Worm (Caenorhabditis elegans) whole organism, L4 larva: ENCODE measurements around the gene C44C1.6.

Experiments used
- F37D6.2 ChIP-seq: sonication (generic microtip); optimal IDR thresholded peaks from 2 replicates; lab custom pipeline; 2016; ENCODE audit warnings: mild to moderate bottlenecking, missing genetic modification characterization, missing compliant biosample characterization
- F44E2.7 ChIP-seq: fragments of 200-800 bp; sonication (Bioruptor generic); IDR thresholded peaks from 2 replicates; pipeline ENCODE4 v2.1.2; 2022; ENCODE audit warnings: missing genetic modification characterization, missing compliant biosample characterization
- Y48G9A.11 ChIP-seq: fragments of 200-800 bp; sonication (Bioruptor generic); IDR thresholded peaks from 2 replicates; pipeline ENCODE4 v1.3.6; 2022; ENCODE audit warnings: missing genetic modification reagents, missing genetic modification characterization, missing compliant biosample characterization
- Y75B8A.6 ChIP-seq: fragments of 200-800 bp; sonication (Bioruptor generic); IDR thresholded peaks from 2 replicates; pipeline ENCODE4 v1.3.6; 2022; ENCODE audit warnings: missing genetic modification reagents, missing genetic modification characterization, missing compliant biosample characterization
- aha-1 ChIP-seq: fragments of 150-350 bp; peaks from one replicate; lab custom pipeline; 2014; ENCODE audit warnings: missing biosample characterization, missing genetic modification characterization
- arid-1 ChIP-seq: fragments of 200-800 bp; sonication (Bioruptor generic); conservative IDR thresholded peaks from 2 replicates; pipeline ENCODE4 v1.3.6; 2022; ENCODE audit warnings: missing genetic modification reagents, missing genetic modification characterization, missing compliant biosample characterization
- ceh-20 ChIP-seq: fragments of 200-800 bp; sonication (Bioruptor generic); IDR thresholded peaks from 2 replicates; pipeline ENCODE4 v1.3.6; 2022; ENCODE audit warnings: missing genetic modification reagents, missing genetic modification characterization, missing compliant biosample characterization
- ces-1 ChIP-seq: fragments of 150-350 bp; sonication (generic microtip); optimal IDR thresholded peaks from 4 replicates; lab custom pipeline; 2014; ENCODE audit warnings: missing biosample characterization, missing genetic modification reagents, missing genetic modification characterization
- cey-2 ChIP-seq: sonication (generic microtip); optimal IDR thresholded peaks from 3 replicates; lab custom pipeline; 2017; ENCODE audit warnings: missing genetic modification characterization, mild to moderate bottlenecking, missing compliant biosample characterization, antibody characterized with exemption, borderline replicate concordance; ENCODE audit not compliant: insufficient read depth
- dmd-6 ChIP-seq: fragments of 200-800 bp; sonication (Bioruptor generic); IDR thresholded peaks from 2 replicates; pipeline ENCODE4 v1.3.6; 2022; ENCODE audit warnings: missing genetic modification reagents, missing genetic modification characterization, missing compliant biosample characterization
- dmd-9 ChIP-seq: fragments of 200-800 bp; sonication (Bioruptor generic); IDR thresholded peaks from 2 replicates; pipeline ENCODE4 v1.3.6; 2022; ENCODE audit warnings: missing genetic modification reagents, missing genetic modification characterization, missing compliant biosample characterization
- dve-1 ChIP-seq: sonication (generic microtip); optimal IDR thresholded peaks from 2 replicates; lab custom pipeline; 2017; ENCODE audit warnings: antibody characterized with exemption, mild to moderate bottlenecking, missing genetic modification characterization, missing compliant biosample characterization; ENCODE audit not compliant: insufficient read depth
- hlh-11 ChIP-seq: fragments of 200-800 bp; sonication (Bioruptor generic); optimal IDR thresholded peaks from 2 replicates; lab custom pipeline; 2018; ENCODE audit warnings: mild to moderate bottlenecking, missing genetic modification characterization, missing compliant biosample characterization
- hlh-30 ChIP-seq: sonication (generic microtip); optimal IDR thresholded peaks from 2 replicates; lab custom pipeline; 2017; ENCODE audit warnings: antibody characterized with exemption, mild to moderate bottlenecking, missing genetic modification characterization, missing compliant biosample characterization; ENCODE audit not compliant: insufficient read depth
- lin-29 ChIP-seq: fragments of 200-800 bp; sonication (Bioruptor generic); IDR thresholded peaks from 2 replicates; pipeline ENCODE4 v1.3.6; 2022; ENCODE audit warnings: missing genetic modification reagents, missing genetic modification characterization, missing compliant biosample characterization
- lin-38 ChIP-seq: fragments of 200-800 bp; sonication (Bioruptor generic); IDR thresholded peaks from 2 replicates; pipeline ENCODE4 v1.3.6; 2022; ENCODE audit warnings: missing genetic modification reagents, missing genetic modification characterization, missing compliant biosample characterization
- lin-39 ChIP-seq: fragments of 150-350 bp; optimal IDR thresholded peaks from 2 replicates; lab custom pipeline; 2014; ENCODE audit warnings: missing biosample characterization, missing genetic modification reagents, missing genetic modification characterization
- lir-3 ChIP-seq: sonication (generic microtip); optimal IDR thresholded peaks from 2 replicates; lab custom pipeline; 2016; ENCODE audit warnings: mild to moderate bottlenecking, missing genetic modification characterization, missing compliant biosample characterization
- lsy-2 ChIP-seq, 2 experiments: fragments of 150-350 bp in 1 of 2; sonication (generic microtip) in 1 of 2; optimal IDR thresholded peaks; 2 replicates each; lab custom pipeline; 2014 to 2017; ENCODE audit warnings: missing biosample characterization in 2 of 2, missing genetic modification characterization in 2 of 2
- mxl-3 ChIP-seq: fragments of 200-800 bp; sonication (Bioruptor generic); optimal IDR thresholded peaks from 2 replicates; lab custom pipeline; 2018; ENCODE audit warnings: mild to moderate bottlenecking, missing genetic modification characterization, missing compliant biosample characterization
- nhr-25 ChIP-seq: sonication (generic microtip); optimal IDR thresholded peaks from 2 replicates; lab custom pipeline; 2017; ENCODE audit warnings: missing genetic modification characterization, mild to moderate bottlenecking, missing compliant biosample characterization, antibody characterized with exemption, moderate library complexity, borderline replicate concordance; ENCODE audit not compliant: insufficient read depth
- nhr-28 ChIP-seq: fragments of 150-350 bp; optimal IDR thresholded peaks from 2 replicates; lab custom pipeline; 2014; ENCODE audit warnings: missing biosample characterization, missing genetic modification characterization
- nhr-42 ChIP-seq: fragments of 200-800 bp; sonication (Bioruptor generic); IDR thresholded peaks from 2 replicates; pipeline ENCODE4 v1.3.6; 2022; ENCODE audit warnings: missing genetic modification characterization, missing compliant biosample characterization
- nhr-48 ChIP-seq: sonication (generic microtip); optimal IDR thresholded peaks from 2 replicates; lab custom pipeline; 2016; ENCODE audit warnings: mild to moderate bottlenecking, missing genetic modification characterization, missing compliant biosample characterization
- nhr-6 ChIP-seq: fragments of 150-350 bp; optimal IDR thresholded peaks from 2 replicates; lab custom pipeline; 2014; ENCODE audit warnings: missing biosample characterization, missing genetic modification characterization
- pqm-1 ChIP-seq: sonication (generic microtip); optimal IDR thresholded peaks from 2 replicates; lab custom pipeline; 2017; ENCODE audit warnings: missing biosample characterization, missing genetic modification characterization
- sdz-12 ChIP-seq: fragments of 200-800 bp; sonication (Bioruptor generic); optimal IDR thresholded peaks from 2 replicates; lab custom pipeline; 2018; ENCODE audit warnings: mild to moderate bottlenecking, missing genetic modification characterization, missing compliant biosample characterization
- set-16 ChIP-seq: fragments of 200-800 bp; sonication (Bioruptor generic); IDR thresholded peaks from 2 replicates; pipeline ENCODE4 v1.3.6; 2022; ENCODE audit warnings: missing genetic modification reagents, missing genetic modification characterization, missing compliant biosample characterization
- spr-1 ChIP-seq: sonication (generic microtip); optimal IDR thresholded peaks from 2 replicates; lab custom pipeline; 2016; ENCODE audit warnings: mild to moderate bottlenecking, missing genetic modification characterization, missing compliant biosample characterization
- unc-62 ChIP-seq, 3 experiments: fragments of 150-350 bp in 1 of 3; sonication (generic microtip); optimal IDR thresholded peaks in 2 of 3; peaks in 1 of 3; 1 replicate in 1 of 3; 2 replicates in 2 of 3; lab custom pipeline; 2014 to 2017; ENCODE audit warnings: missing biosample characterization in 3 of 3, missing genetic modification characterization in 3 of 3, missing genetic modification reagents in 3 of 3, missing genotype in 1 of 3
- zag-1 ChIP-seq: fragments of 150-350 bp; optimal IDR thresholded peaks from 2 replicates; lab custom pipeline; 2014; ENCODE audit warnings: missing biosample characterization, missing genetic modification characterization
- ztf-11 ChIP-seq: fragments of 150-350 bp; optimal IDR thresholded peaks from 2 replicates; lab custom pipeline; 2014; ENCODE audit warnings: missing biosample characterization, missing genetic modification characterization

The C44C1.6 gene

DNA sequence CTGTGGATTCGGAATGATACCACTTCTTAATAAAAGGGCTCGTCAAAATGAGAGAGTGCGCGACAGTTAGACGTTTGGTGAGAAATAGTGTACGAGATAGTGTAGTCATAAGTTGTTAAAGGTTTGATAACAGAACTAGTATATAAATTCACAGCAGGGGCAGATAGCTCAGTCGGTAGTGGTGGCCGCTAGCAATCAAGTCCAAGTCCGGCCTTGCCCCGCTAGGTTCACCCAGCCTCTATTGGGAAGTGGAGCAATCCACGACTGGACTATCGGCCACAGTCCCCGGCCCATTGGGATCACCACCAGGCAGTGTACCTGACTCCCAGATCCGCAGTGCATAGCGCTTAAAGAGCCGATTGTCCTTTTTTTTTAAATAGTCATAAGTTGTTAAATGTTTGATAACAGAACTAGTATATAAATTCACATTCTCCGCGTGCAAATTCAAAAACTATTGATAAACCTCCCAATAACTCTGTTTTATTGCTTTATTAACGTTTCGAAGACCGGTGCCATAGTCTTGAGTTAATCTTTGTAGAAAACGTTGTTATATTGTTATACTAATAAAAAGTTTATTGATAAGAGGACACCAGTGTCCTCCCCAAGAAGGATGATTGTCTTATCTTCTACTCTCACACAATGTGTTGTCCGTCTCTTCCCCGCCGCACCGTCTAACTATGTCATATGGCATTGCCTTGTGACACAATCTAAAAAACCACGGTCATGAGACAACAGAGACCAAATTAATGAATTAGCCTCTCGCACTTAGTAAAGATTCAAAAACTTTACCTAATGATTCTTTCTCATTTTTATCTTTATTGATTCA lies 40.8 kb upstream of the C44C1.6 start (continued):
- TF ChIP-seq ztf-11 (tag; lab: Kevin White, UChicago) = no peak
- TF ChIP-seq lin-29 (GFP tag; lab: Robert Waterston, UW) = no peak
- TF ChIP-seq lin-38 = peak; percentile 39; the same call in 1 of the 2 replicates
- TF ChIP-seq ces-1 = no peak
- TF ChIP-seq dmd-9 (GFP tag; lab: Robert Waterston, UW) = peak; percentile 70
- TF ChIP-seq cey-2 = no peak
- TF ChIP-seq F44E2.7 (GFP tag; lab: Robert Waterston, UW) = no peak
- TF ChIP-seq ceh-20 (GFP tag; lab: Robert Waterston, UW) = 0 out of 2 replicates have a peak, but pooled peaks have one; percentile 38
- TF ChIP-seq zag-1 (tag; lab: Kevin White, UChicago) = no peak
- TF ChIP-seq Y75B8A.6 (GFP tag; lab: Robert Waterston, UW) = no peak
- TF ChIP-seq set-16 (GFP tag; lab: Robert Waterston, UW) = peak; percentile 78
- TF ChIP-seq arid-1 (GFP tag; lab: Robert Waterston, UW) = peak; percentile 47; the same call in 1 of the 2 replicates
- TF ChIP-seq nhr-25 (tag; lab: Kevin White, UChicago) = no peak
- TF ChIP-seq nhr-6 = peak; percentile 65
- TF ChIP-seq nhr-42 = no peak

DNA sequence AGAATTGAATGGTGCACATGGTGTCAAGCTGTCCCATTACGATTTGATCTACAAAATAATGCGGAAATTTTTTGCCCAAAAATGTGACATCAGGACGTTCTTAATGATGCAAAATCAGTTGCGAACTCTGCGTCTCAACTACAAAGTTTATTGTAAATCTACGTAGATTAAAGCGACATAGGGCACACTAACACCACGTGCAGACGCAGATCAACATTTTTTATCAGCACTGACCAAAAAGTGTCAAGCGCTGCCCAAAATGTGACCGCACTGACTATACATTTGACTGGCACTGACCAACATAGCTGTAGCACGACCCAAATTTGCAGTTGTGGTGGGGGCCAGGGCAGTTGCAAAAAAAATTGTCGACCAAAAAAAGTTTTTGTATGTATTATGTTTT lies 39.4 kb upstream of the C44C1.6 start:
- TF ChIP-seq nhr-48 (tag; lab: Kevin White, UChicago) (peak; percentile 3), hlh-30 (tag; lab: Kevin White, UChicago) (peak; percentile 59), hlh-11 (peak; percentile 45), nhr-28 (tag; lab: Kevin White, UChicago) (no peak), dmd-9 (GFP tag; lab: Robert Waterston, UW) (no peak), unc-62 (GFP tag; optimal IDR thresholded peaks at IDR 0.05 in 1 of 2; lab: Kevin White, UChicago) (peak in 1 of 2 experiments; percentile 72), unc-62 (tag; optimal IDR thresholded peaks at IDR 0.05; lab: Kevin White, UChicago) (no peak), dmd-6 (peak; percentile 65)
- TF ChIP-seq, all 104 proteins: peak for 5

DNA sequence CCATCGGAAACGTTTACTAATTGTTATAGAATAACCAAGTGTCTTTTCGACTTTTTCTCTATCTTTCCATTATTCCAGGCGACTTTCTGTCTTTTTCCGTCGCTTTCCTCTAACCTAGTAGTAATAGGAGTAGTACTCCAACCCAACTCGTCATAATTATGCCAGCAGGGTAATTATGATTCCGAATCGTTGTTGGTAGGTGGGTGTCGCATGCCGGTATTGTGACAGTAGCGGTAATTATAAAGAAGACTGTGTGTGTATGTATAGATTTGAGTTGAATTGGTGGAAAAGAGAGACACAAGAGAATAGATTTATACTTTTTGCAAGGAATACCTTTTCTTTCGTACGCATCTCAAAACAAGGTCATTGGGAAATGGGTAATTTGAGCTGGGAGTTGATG lies 35.0 kb upstream of the C44C1.6 start:
- TF ChIP-seq F37D6.2 (no peak), unc-62 (GFP tag; optimal IDR thresholded peaks at IDR 0.05 in 1 of 2; lab: Kevin White, UChicago) (peak in 1 of 2 experiments; percentile 66), unc-62 (tag; optimal IDR thresholded peaks at IDR 0.05; lab: Kevin White, UChicago) (no peak)

DNA sequence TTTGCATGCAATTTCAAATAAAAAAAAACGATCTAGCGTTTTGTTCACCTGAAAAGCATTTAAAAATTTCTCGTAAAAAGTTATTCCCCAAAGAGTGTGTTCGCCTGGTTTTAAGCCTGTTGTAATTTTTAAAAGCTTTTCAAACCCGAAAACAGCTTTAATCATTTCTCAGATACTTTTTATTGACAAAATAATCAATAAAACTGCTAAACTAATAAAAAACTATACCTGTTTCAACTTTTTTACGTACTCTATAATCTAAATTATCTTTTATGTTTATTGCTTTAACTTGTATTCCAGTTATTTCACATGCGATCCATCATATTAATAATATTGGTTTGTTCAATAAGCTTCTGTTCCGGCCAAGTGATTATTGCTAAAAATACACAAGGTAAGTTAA lies 34.0 kb upstream of the C44C1.6 start, which contains the start of gene cutl-21:
Gene cutl-21, plus strand, starts transcription at position 301 of the 400 bp plus-strand sequence.
- TF ChIP-seq ces-1 = no peak
- TF ChIP-seq mxl-3 = no peak
- TF ChIP-seq lin-39 (tag; lab: Kevin White, UChicago) = no peak
- no peak for TF ChIP-seq lsy-2 (tag; optimal IDR thresholded peaks at IDR 0.05; lab: Kevin White, UChicago)
- TF ChIP-seq lir-3 (tag; lab: Kevin White, UChicago) = no peak
- TF ChIP-seq nhr-42 = no peak
- TF ChIP-seq spr-1 (tag; lab: Kevin White, UChicago) = no peak
- TF ChIP-seq dve-1 (tag; lab: Kevin White, UChicago) = no peak
- no peak for TF ChIP-seq zag-1 (tag; lab: Kevin White, UChicago)
- no peak for TF ChIP-seq sdz-12 (GFP tag; lab: Kevin White, UChicago)
- TF ChIP-seq Y48G9A.11 (GFP tag; lab: Robert Waterston, UW) = no peak

DNA sequence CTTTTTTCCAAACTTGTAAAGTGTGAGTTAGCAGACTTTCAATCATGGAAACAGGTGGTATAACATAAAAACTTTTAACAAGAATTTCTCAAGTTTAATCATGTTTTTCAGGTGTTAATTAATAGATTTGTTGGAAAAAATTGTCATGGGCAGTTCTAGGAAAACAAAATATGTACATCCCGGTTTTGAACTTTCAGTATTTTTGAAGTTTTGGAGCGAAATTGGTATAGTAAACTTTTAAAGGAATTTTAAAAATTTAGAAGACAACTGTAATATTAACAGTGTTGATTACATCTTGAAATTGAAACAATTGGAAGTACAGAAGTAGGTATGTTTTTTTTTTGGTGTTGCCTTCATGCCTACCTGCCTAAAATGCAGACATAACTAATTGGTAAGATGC lies 24.6 kb upstream of the C44C1.6 start:
- TF ChIP-seq aha-1 (tag; lab: Kevin White, UChicago) = peak; percentile 77
- TF ChIP-seq pqm-1 (tag; lab: Kevin White, UChicago) = no peak
- TF ChIP-seq unc-62 (GFP tag; optimal IDR thresholded peaks at IDR 0.05 in 1 of 2; lab: Kevin White, UChicago) = peak in 1 of 2 experiments; percentile 23
- TF ChIP-seq unc-62 (tag; optimal IDR thresholded peaks at IDR 0.05; lab: Kevin White, UChicago) = no peak
